Fruit fly (Drosophila melanogaster) Kc167 (cell line): ENCODE measurements around the gene puc.

Experiments used
- Myc ChIP-seq: fragments of >200 bp; optimal IDR thresholded peaks from 2 replicates; lab custom pipeline; 2017; ENCODE audit warnings: missing external identifiers
- Sin3A ChIP-seq: fragments of >200 bp; optimal IDR thresholded peaks from 2 replicates; lab custom pipeline; 2018; ENCODE audit warnings: missing external identifiers
- psq ChIP-seq: fragments of >200 bp; optimal IDR thresholded peaks from 2 replicates; lab custom pipeline; 2017; ENCODE audit warnings: missing external identifiers

- TF ChIP-seq psq (lab: Kevin White, UChicago) (no peak), Sin3A (no peak), Myc (lab: Kevin White, UChicago) (no peak)
Measured at dm6 chr3R:8118781-8119456, 13.8 kb downstream of the puc start.
